Worm (Caenorhabditis elegans) whole organism, young adult: ENCODE results near the gene Y53G8AR.1.
"Not testable (repeated sequence)": the region's sequence is repeated elsewhere in the genome, so short reads cannot be mapped to it uniquely, and the experiment has no call there.

Experiments
- die-1 ChIP-seq: sonication (generic microtip); optimal IDR thresholded peaks from 2 replicates; lab custom pipeline; 2016; ENCODE audit warnings: missing genotype, mild to moderate bottlenecking, missing genetic modification characterization, missing compliant biosample characterization
- nfya-1 ChIP-seq: sonication (generic microtip); optimal IDR thresholded peaks from 2 replicates; lab custom pipeline; 2017; ENCODE audit warnings: antibody characterized with exemption, missing compliant biosample characterization, missing genetic modification characterization, borderline replicate concordance; ENCODE audit not compliant: insufficient read depth
- nhr-179 ChIP-seq: sonication (generic microtip); optimal IDR thresholded peaks from 2 replicates; lab custom pipeline; 2016; ENCODE audit warnings: mild to moderate bottlenecking, missing genetic modification characterization, missing compliant biosample characterization
- nhr-27 ChIP-seq: fragments of 200-800 bp; sonication (Bioruptor generic); optimal IDR thresholded peaks from 2 replicates; lab custom pipeline; 2018; ENCODE audit warnings: mild to moderate bottlenecking, missing genetic modification characterization, moderate library complexity, missing compliant biosample characterization
- nhr-90 ChIP-seq: sonication (generic microtip); optimal IDR thresholded peaks from 2 replicates; lab custom pipeline; 2016; ENCODE audit warnings: missing genotype, mild to moderate bottlenecking, missing genetic modification characterization, missing compliant biosample characterization
- sea-2 ChIP-seq: fragments of 200-800 bp; sonication (Bioruptor generic); IDR thresholded peaks from 2 replicates; pipeline ENCODE4 v1.3.6; 2022; ENCODE audit warnings: missing genetic modification characterization, missing compliant biosample characterization
- snpc-4 ChIP-seq, 5 experiments: fragments of 150-350 bp in 1 of 5; sonication (generic microtip) in 4 of 5; optimal IDR thresholded peaks; 2 replicates each; lab custom pipeline; 2014 to 2018; ENCODE audit warnings: missing genetic modification characterization in 5 of 5, missing biosample characterization in 3 of 5, antibody characterized with exemption in 2 of 5, mild to moderate bottlenecking in 2 of 5, missing compliant biosample characterization in 2 of 5, missing genotype in 2 of 5, moderate library complexity in 2 of 5, missing genetic modification reagents in 1 of 5

ce11 chrIII:3332736-3333135, at the start of gene Y53G8AR.1:
- not testable (repeated sequence) for TF ChIP-seq nhr-27; nfya-1 (tag; lab: Kevin White, UChicago); nhr-179 (tag; lab: Kevin White, UChicago); nhr-90 (tag; lab: Kevin White, UChicago); snpc-4 (GFP tag; optimal IDR thresholded peaks at IDR 0.05; lab: Kevin White, UChicago); snpc-4 (tag; optimal IDR thresholded peaks at IDR 0.05; lab: Kevin White, UChicago); die-1 (tag; lab: Kevin White, UChicago); sea-2
